Fruit fly (Drosophila melanogaster): Measurements from ENCODE around the gene CG17896.
A peak's percentile ranks its signal among the peaks of the same experiment; 100 is the strongest.

Gene CG17896

dm6 chrX:487517-487957 lies 5.8 kb downstream of the CG17896 start, which contains the start of the genes CG18273 and CG3156 (continued):
- peak in 1 of 3 experiments; percentile 28 for TF ChIP-seq lola (GFP tag; optimal IDR thresholded peaks at IDR 0.05)
- TF ChIP-seq fru (optimal IDR thresholded peaks at IDR 0.05) = no peak
- TF ChIP-seq CG1602 (GFP tag; optimal IDR thresholded peaks at IDR 0.05) = no peak
- no peak for TF ChIP-seq danr (GFP tag; IDR thresholded peaks at IDR 0.05)
- peak; percentile 20; the same call in 1 of the 2 replicates for TF ChIP-seq slbo (GFP tag; IDR thresholded peaks at IDR 0.05)
- TF ChIP-seq CG17612 (GFP tag; IDR thresholded peaks at IDR 0.05) = no peak
- no peak for TF ChIP-seq CG12744 (GFP tag; optimal IDR thresholded peaks at IDR 0.05)
- peak; percentile 88 for TF ChIP-seq dm (GFP tag; optimal IDR thresholded peaks at IDR 0.05)
- peak; percentile 63; the same call in 1 of the 2 replicates for TF ChIP-seq CG13287 (GFP tag; IDR thresholded peaks at IDR 0.05; ENCODE audit: partially characterized antibody)
- no peak for TF ChIP-seq jing (GFP tag; optimal IDR thresholded peaks at IDR 0.05)
- TF ChIP-seq Ada2b (GFP tag; IDR thresholded peaks at IDR 0.05) = no peak
- TF ChIP-seq CG15514 (GFP tag; optimal IDR thresholded peaks at IDR 0.05) = peak; percentile 69
- TF ChIP-seq Sox102F (GFP tag; optimal IDR thresholded peaks at IDR 0.05) = no peak
- TF ChIP-seq CG12236 (GFP tag; optimal IDR thresholded peaks at IDR 0.05) = no peak
- TF ChIP-seq CG11247 (GFP tag; IDR thresholded peaks at IDR 0.05) = no peak
- no peak for TF ChIP-seq CG3838 (GFP tag; optimal IDR thresholded peaks at IDR 0.05)
- no peak for TF ChIP-seq bab2 (GFP tag; optimal IDR thresholded peaks at IDR 0.05)
- TF ChIP-seq vfl (GFP tag; optimal IDR thresholded peaks at IDR 0.05) = no peak
- TF ChIP-seq da (GFP tag; optimal IDR thresholded peaks at IDR 0.05) = no peak
- TF ChIP-seq NK7.1 (GFP tag; optimal IDR thresholded peaks at IDR 0.05) = no peak
- no peak for TF ChIP-seq CG11723 (GFP tag; optimal IDR thresholded peaks at IDR 0.05)
- no peak for TF ChIP-seq CG4854 (GFP tag; optimal IDR thresholded peaks at IDR 0.05)
- no peak for TF ChIP-seq bowl (GFP tag; IDR thresholded peaks at IDR 0.05)
- peak; percentile 43; the same call in 1 of the 3 replicates for TF ChIP-seq vnd (GFP tag; IDR thresholded peaks at IDR 0.05; ENCODE audit: partially characterized antibody)
- TF ChIP-seq eve (GFP tag; optimal IDR thresholded peaks at IDR 0.05) = no peak
- peak; percentile 36 for TF ChIP-seq zfh2 (GFP tag; optimal IDR thresholded peaks at IDR 0.05)
- no peak for TF ChIP-seq croc (GFP tag; conservative IDR thresholded peaks at IDR 0.05)
- TF ChIP-seq tin (GFP tag; optimal IDR thresholded peaks at IDR 0.05) = no peak
- TF ChIP-seq bsh (GFP tag; optimal IDR thresholded peaks at IDR 0.05) = no peak
- TF ChIP-seq CG10565 (GFP tag; optimal IDR thresholded peaks at IDR 0.05) = no peak
- peak; percentile 40 for TF ChIP-seq zen (tag; optimal IDR thresholded peaks at IDR 0.05)
- TF ChIP-seq CG18764 (GFP tag; optimal IDR thresholded peaks at IDR 0.05) = no peak
- peak; percentile 68 for TF ChIP-seq CG14710 (tag; optimal IDR thresholded peaks at IDR 0.05)
- TF ChIP-seq lmd (GFP tag; IDR thresholded peaks at IDR 0.05) = no peak
- peak; percentile 52 for TF ChIP-seq Max (GFP tag; optimal IDR thresholded peaks at IDR 0.05)
- TF ChIP-seq hb (GFP tag; IDR thresholded peaks at IDR 0.05; ENCODE audit: partially characterized antibody) = 0 out of 3 replicates have a peak, but pooled peaks have one; percentile 43
- no peak for TF ChIP-seq pros (GFP tag; optimal IDR thresholded peaks at IDR 0.05)
- TF ChIP-seq CG7786 (GFP tag; optimal IDR thresholded peaks at IDR 0.05) = peak; percentile 3
- TF ChIP-seq Scr (GFP tag; IDR thresholded peaks at IDR 0.05; ENCODE audit: partially characterized antibody) = peak; percentile 57
- no peak for TF ChIP-seq kah (GFP tag; optimal IDR thresholded peaks at IDR 0.05)
- TF ChIP-seq mam (GFP tag; optimal IDR thresholded peaks at IDR 0.05) = peak; percentile 34
- TF ChIP-seq org-1 (GFP tag; optimal IDR thresholded peaks at IDR 0.05) = no peak
- TF ChIP-seq CG11696 (GFP tag; IDR thresholded peaks at IDR 0.05) = no peak
- no peak for TF ChIP-seq crol (GFP tag; IDR thresholded peaks at IDR 0.05)
- no peak for TF ChIP-seq NC2β (GFP tag; optimal IDR thresholded peaks at IDR 0.05)
- TF ChIP-seq PHDP (tag; optimal IDR thresholded peaks at IDR 0.05) = no peak
- TF ChIP-seq CG32772 (GFP tag; IDR thresholded peaks at IDR 0.05) = no peak
- no peak for TF ChIP-seq C15 (GFP tag; IDR thresholded peaks at IDR 0.05)
- TF ChIP-seq maf-S (GFP tag; optimal IDR thresholded peaks at IDR 0.05) = no peak
- peak in 1 of 2 experiments; percentile 5 for TF ChIP-seq dpn (GFP tag; optimal IDR thresholded peaks at IDR 0.05)
- peak; percentile 4 for TF ChIP-seq CG17359 (tag; optimal IDR thresholded peaks at IDR 0.05)
- TF ChIP-seq CG12299 (tag; optimal IDR thresholded peaks at IDR 0.05) = peak; percentile 7

Measured in whole organism, embryonic.